Worm (Caenorhabditis elegans): ENCODE measurements around the gene ttr-39.

Gene ttr-39

ce11 chrIV:10062728-10063127 lies 26.9 kb downstream of the ttr-39 start, which contains the start of gene ipla-7 (continued):
- TF ChIP-seq lsy-2 (tag; optimal IDR thresholded peaks at IDR 0.05) (peak in 1 of 2 experiments; percentile 28), fkh-8 (tag; optimal IDR thresholded peaks at IDR 0.05) (peak; percentile 56), jun-1 (tag; optimal IDR thresholded peaks at IDR 0.05) (no peak), efl-1 (optimal IDR thresholded peaks at IDR 0.05) (peak in 1 of 2 experiments; percentile 5), efl-1 (GFP tag; optimal IDR thresholded peaks at IDR 0.05 in 1 of 2) (peak in 1 of 2 experiments; percentile 82), nhr-12 (tag; optimal IDR thresholded peaks at IDR 0.05) (no peak), hpl-2 (GFP tag; optimal IDR thresholded peaks at IDR 0.05) (no peak), ceh-63 (GFP tag; optimal IDR thresholded peaks at IDR 0.05) (no peak), unc-130 (tag; optimal IDR thresholded peaks at IDR 0.05) (no peak), C04F5.9 (tag; optimal IDR thresholded peaks at IDR 0.05) (no peak), xbp-1 (tag; optimal IDR thresholded peaks at IDR 0.05) (no peak), F16B12.6 (tag; optimal IDR thresholded peaks at IDR 0.05) (no peak), ceh-88 (GFP tag; IDR thresholded peaks at IDR 0.05) (no peak), dsc-1 (tag; optimal IDR thresholded peaks at IDR 0.05) (no peak), C34B4.2 (tag; optimal IDR thresholded peaks at IDR 0.05) (no peak), lin-35 (GFP tag; optimal IDR thresholded peaks at IDR 0.05) (peak in 1 of 2 experiments; percentile 11), lin-14 (GFP tag; optimal IDR thresholded peaks at IDR 0.05) (peak; percentile 80), ceh-82 (tag; optimal IDR thresholded peaks at IDR 0.05) (peak in 1 of 3 experiments; percentile 56), isw-1 (GFP tag; IDR thresholded peaks at IDR 0.05) (no peak), aly-2 (tag; optimal IDR thresholded peaks at IDR 0.05) (no peak), C16A3.4 (tag; optimal IDR thresholded peaks at IDR 0.05) (no peak), elt-2 (tag; optimal IDR thresholded peaks at IDR 0.05) (no peak), nhr-77 (tag; optimal IDR thresholded peaks at IDR 0.05) (no peak), mef-2 (tag; optimal IDR thresholded peaks at IDR 0.05) (no peak), nhr-47 (tag; optimal IDR thresholded peaks at IDR 0.05) (peak; percentile 15), nhr-28 (tag; optimal IDR thresholded peaks at IDR 0.05) (no peak), grh-1 (GFP tag; IDR thresholded peaks at IDR 0.05) (no peak), nhr-11 (tag; optimal IDR thresholded peaks at IDR 0.05) (no peak), skn-1 (tag; optimal IDR thresholded peaks at IDR 0.05) (no peak), lin-13 (GFP tag; optimal IDR thresholded peaks at IDR 0.05) (no peak), nhr-84 (tag; optimal IDR thresholded peaks at IDR 0.05) (no peak), unc-98 (GFP tag; IDR thresholded peaks at IDR 0.05) (no peak), tbx-2 (tag; optimal IDR thresholded peaks at IDR 0.05) (peak; percentile 7), mep-1 (tag; optimal IDR thresholded peaks at IDR 0.05) (no peak), nhr-71 (tag; optimal IDR thresholded peaks at IDR 0.05) (peak; percentile 51), fos-1 (tag; optimal IDR thresholded peaks at IDR 0.05) (no peak)

- TF ChIP-seq pag-3 (tag; optimal IDR thresholded peaks at IDR 0.05; ENCODE audit: borderline replicate concordance, insufficient read depth): no peak
- peak; percentile 53 for TF ChIP-seq elt-2 (tag; optimal IDR thresholded peaks at IDR 0.05)
Observed at ce11 chrIV:10060795-10061194, 28.9 kb downstream of the ttr-39 start.

DNA sequence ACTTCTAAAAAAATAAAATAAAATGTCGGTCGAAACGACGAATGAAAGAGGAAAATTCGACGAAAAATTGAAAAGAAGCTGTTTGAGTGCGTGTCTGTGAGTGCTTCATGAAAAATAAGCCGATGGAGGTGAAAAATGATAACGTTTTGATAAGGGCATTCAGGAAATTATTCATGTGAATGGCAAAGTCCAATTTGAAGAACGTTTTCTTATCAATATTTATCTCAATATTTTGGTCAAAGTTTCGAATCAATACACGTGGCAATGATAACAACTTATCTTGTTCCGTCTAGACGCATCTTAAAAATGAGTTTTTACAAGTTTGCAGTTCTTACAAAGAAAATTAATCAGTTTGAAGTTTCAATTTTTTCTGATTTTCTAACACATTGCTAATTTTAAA lies 30.5 kb downstream of the ttr-39 start:
- TF ChIP-seq tbx-2 (tag; optimal IDR thresholded peaks at IDR 0.05) (no peak), nhr-90 (tag; optimal IDR thresholded peaks at IDR 0.05; ENCODE audit: poor library complexity) (peak; percentile 3), elt-3 (tag; optimal IDR thresholded peaks at IDR 0.05) (no peak), dpl-1 (GFP tag; optimal IDR thresholded peaks at IDR 0.05) (no peak), fos-1 (tag; optimal IDR thresholded peaks at IDR 0.05) (no peak), lin-35 (GFP tag; optimal IDR thresholded peaks at IDR 0.05) (no peak), zip-4 (GFP tag; optimal IDR thresholded peaks at IDR 0.05) (no peak), unc-62 (GFP tag; optimal IDR thresholded peaks at IDR 0.05) (no peak), lin-39 (tag; optimal IDR thresholded peaks at IDR 0.05) (no peak), ceh-88 (GFP tag; IDR thresholded peaks at IDR 0.05) (no peak), aha-1 (tag; optimal IDR thresholded peaks at IDR 0.05) (no peak), mep-1 (tag; optimal IDR thresholded peaks at IDR 0.05) (no peak), rnt-1 (tag; optimal IDR thresholded peaks at IDR 0.05) (no peak), jun-1 (tag; optimal IDR thresholded peaks at IDR 0.05) (no peak), nhr-12 (tag; optimal IDR thresholded peaks at IDR 0.05) (no peak), efl-1 (optimal IDR thresholded peaks at IDR 0.05) (no peak), efl-1 (GFP tag; optimal IDR thresholded peaks at IDR 0.05 in 1 of 2) (peak in 1 of 2 experiments; percentile 38), C34B4.2 (tag; optimal IDR thresholded peaks at IDR 0.05) (no peak), tlp-1 (tag; optimal IDR thresholded peaks at IDR 0.05) (peak; percentile 70), nhr-20 (tag; optimal IDR thresholded peaks at IDR 0.05) (peak; percentile 10), egl-27 (tag; optimal IDR thresholded peaks at IDR 0.05) (no peak), ceh-82 (tag; optimal IDR thresholded peaks at IDR 0.05) (no peak), elt-2 (tag; optimal IDR thresholded peaks at IDR 0.05) (peak; percentile 98), nhr-47 (tag; optimal IDR thresholded peaks at IDR 0.05) (no peak), C16A3.4 (tag; optimal IDR thresholded peaks at IDR 0.05) (no peak), unc-86 (tag; optimal IDR thresholded peaks at IDR 0.05) (no peak), xbp-1 (tag; optimal IDR thresholded peaks at IDR 0.05) (no peak)
